Fruit fly (Drosophila melanogaster) whole organism, embryonic: ENCODE results near the gene Tango2.

Experiments
- Asciz ChIP-seq: fragments of 200-800 bp; sonication (Bioruptor generic); optimal IDR thresholded peaks from 2 replicates; lab custom pipeline; 2017; ENCODE audit warnings: missing biosample characterization, mild to moderate bottlenecking, missing genetic modification characterization, missing genetic modification reagents
- B-H1 ChIP-seq: fragments of 200-800 bp; sonication (Bioruptor generic); IDR thresholded peaks from 3 replicates; pipeline ENCODE4 v1.3.6; 2022; ENCODE audit warnings: missing biosample characterization, missing genetic modification characterization
- Bdp1 ChIP-seq: fragments of 200-800 bp; sonication (Bioruptor generic); optimal IDR thresholded peaks from 3 replicates; lab custom pipeline; 2016; ENCODE audit warnings: missing biosample characterization, missing genetic modification characterization
- CG10979 ChIP-seq: fragments of 200-800 bp; sonication (Bioruptor generic); optimal IDR thresholded peaks from 2 replicates; lab custom pipeline; 2018; ENCODE audit warnings: missing biosample characterization, mild to moderate bottlenecking, missing genetic modification characterization, moderate library complexity
- CG11247 ChIP-seq: fragments of 200-800 bp; sonication (Bioruptor generic); IDR thresholded peaks from 2 replicates; pipeline ENCODE4 v1.3.6; 2022; ENCODE audit warnings: missing biosample characterization, missing genetic modification characterization
- CG13894 ChIP-seq: fragments of 200-800 bp; sonication (Bioruptor generic); optimal IDR thresholded peaks from 3 replicates; lab custom pipeline; 2018; ENCODE audit warnings: missing biosample characterization, mild to moderate bottlenecking, missing genetic modification characterization, moderate library complexity
- CG14710 ChIP-seq: fragments of 200-800 bp; sonication (Bioruptor generic); optimal IDR thresholded peaks from 3 replicates; lab custom pipeline; 2019; ENCODE audit warnings: missing biosample characterization, mild to moderate bottlenecking, missing genetic modification characterization, moderate library complexity
- CG14860 ChIP-seq: fragments of 200-800 bp; sonication (Bioruptor generic); IDR thresholded peaks from 3 replicates; pipeline ENCODE4 v1.3.6; 2022; ENCODE audit warnings: missing biosample characterization, missing genetic modification characterization; ENCODE audit not compliant: partially characterized antibody
- CG16779 ChIP-seq: fragments of 200-800 bp; sonication (Bioruptor generic); IDR thresholded peaks from 2 replicates; pipeline ENCODE4 v1.3.6; 2022; ENCODE audit warnings: missing biosample characterization, missing genetic modification characterization
- CG17361 ChIP-seq: fragments of 200-800 bp; sonication (Bioruptor generic); IDR thresholded peaks from 3 replicates; pipeline ENCODE4 v1.3.6; 2022; ENCODE audit warnings: missing biosample characterization, missing genetic modification characterization
- CG18599 ChIP-seq: fragments of 200-800 bp; sonication (Bioruptor generic); optimal IDR thresholded peaks from 3 replicates; lab custom pipeline; 2017; ENCODE audit warnings: missing biosample characterization, missing genetic modification characterization, mild to moderate bottlenecking, moderate library complexity, missing genetic modification reagents
- CG2129 ChIP-seq: fragments of 200-800 bp; sonication (Bioruptor generic); IDR thresholded peaks from 2 replicates; pipeline ENCODE4 v1.3.6; 2022; ENCODE audit warnings: missing biosample characterization, missing genetic modification characterization; ENCODE audit not compliant: partially characterized antibody
- CG2199 ChIP-seq: fragments of 200-800 bp; sonication (Bioruptor generic); IDR thresholded peaks from 3 replicates; pipeline ENCODE4 v1.3.6; 2022; ENCODE audit warnings: missing biosample characterization, missing genetic modification characterization
- CG4282 ChIP-seq: fragments of 200-800 bp; sonication (Bioruptor generic); optimal IDR thresholded peaks from 2 replicates; lab custom pipeline; 2016; ENCODE audit warnings: missing biosample characterization, missing genetic modification characterization
- CG4404 ChIP-seq: fragments of 200-800 bp; sonication (Bioruptor generic); IDR thresholded peaks from 2 replicates; pipeline ENCODE4 v1.3.6; 2022; ENCODE audit warnings: missing biosample characterization, missing genetic modification characterization
- CG5245 ChIP-seq: fragments of 200-800 bp; sonication (Bioruptor generic); optimal IDR thresholded peaks from 3 replicates; lab custom pipeline; 2016; ENCODE audit warnings: missing biosample characterization, missing genetic modification characterization
- CG5953 ChIP-seq: fragments of 200-800 bp; sonication (Bioruptor generic); IDR thresholded peaks from 2 replicates; pipeline ENCODE4 v1.3.6; 2022; ENCODE audit warnings: missing biosample characterization, missing genetic modification characterization
- CG7357 ChIP-seq: fragments of 200-800 bp; sonication (Bioruptor generic); IDR thresholded peaks from 3 replicates; pipeline ENCODE4 v1.3.6; 2022; ENCODE audit warnings: missing biosample characterization, missing genetic modification characterization
- CG8944 ChIP-seq: fragments of 200-800 bp; sonication (Bioruptor generic); optimal IDR thresholded peaks from 3 replicates; lab custom pipeline; 2016; ENCODE audit warnings: missing biosample characterization, missing genetic modification characterization
- D19B ChIP-seq: fragments of 200-800 bp; sonication (Bioruptor generic); optimal IDR thresholded peaks from 2 replicates; lab custom pipeline; 2017; ENCODE audit warnings: missing biosample characterization, mild to moderate bottlenecking, missing genetic modification characterization
- Fer1 ChIP-seq: fragments of 200-800 bp; sonication (Bioruptor generic); optimal IDR thresholded peaks from 2 replicates; lab custom pipeline; 2017; ENCODE audit warnings: missing biosample characterization, mild to moderate bottlenecking, missing genetic modification characterization
- Hmx ChIP-seq: fragments of 200-800 bp; sonication (Bioruptor generic); optimal IDR thresholded peaks from 2 replicates; lab custom pipeline; 2016; ENCODE audit warnings: missing biosample characterization, missing genetic modification characterization
- Hr39 ChIP-seq: fragments of >200 bp; optimal IDR thresholded peaks from 2 replicates; lab custom pipeline; 2017
- Hr51 ChIP-seq, 2 experiments: fragments of 200-800 bp; sonication (Bioruptor generic); optimal IDR thresholded peaks; 2 replicates in 1 of 2; 3 replicates in 1 of 2; lab custom pipeline; 2016 to 2018; ENCODE audit warnings: missing biosample characterization in 2 of 2, missing genetic modification characterization in 2 of 2, mild to moderate bottlenecking in 1 of 2, moderate library complexity in 1 of 2
- NC2α ChIP-seq: fragments of 200-800 bp; sonication (Bioruptor generic); optimal IDR thresholded peaks from 2 replicates; lab custom pipeline; 2016; ENCODE audit warnings: missing biosample characterization, missing genetic modification characterization
- Nf-YC ChIP-seq: fragments of 200-800 bp; optimal IDR thresholded peaks from 3 replicates; lab custom pipeline; 2019; ENCODE audit warnings: missing biosample characterization, mild to moderate bottlenecking, missing genetic modification characterization, moderate library complexity
- Sin3A ChIP-seq: fragments of >200 bp; optimal IDR thresholded peaks from 2 replicates; lab custom pipeline; 2018
- Vsx1 ChIP-seq: fragments of 200-800 bp; sonication (Bioruptor generic); optimal IDR thresholded peaks from 2 replicates; lab custom pipeline; 2017; ENCODE audit warnings: missing biosample characterization, mild to moderate bottlenecking, missing genetic modification characterization, missing genetic modification reagents
- ato ChIP-seq: fragments of 200-800 bp; sonication (Bioruptor generic); IDR thresholded peaks from 2 replicates; pipeline ENCODE4 v1.3.6; 2022; ENCODE audit warnings: missing biosample characterization, missing genetic modification characterization; ENCODE audit not compliant: partially characterized antibody
- cad ChIP-seq: fragments of >200 bp; optimal IDR thresholded peaks from 2 replicates; lab custom pipeline; 2017; ENCODE audit warnings: missing biosample characterization, missing genetic modification characterization
- chn ChIP-seq: fragments of 200-800 bp; sonication (Bioruptor generic); optimal IDR thresholded peaks from 2 replicates; lab custom pipeline; 2016; ENCODE audit warnings: missing biosample characterization, missing genetic modification characterization
- dmrt99B ChIP-seq: fragments of 200-800 bp; sonication (Bioruptor generic); optimal IDR thresholded peaks from 2 replicates; lab custom pipeline; 2018; ENCODE audit warnings: missing biosample characterization, mild to moderate bottlenecking, missing genetic modification characterization, moderate library complexity
- fu2 ChIP-seq: fragments of 200-800 bp; sonication (Bioruptor generic); optimal IDR thresholded peaks from 2 replicates; lab custom pipeline; 2016; ENCODE audit warnings: missing biosample characterization, missing genetic modification characterization
- hkb ChIP-seq, 2 experiments: fragments of 200-800 bp in 1 of 2; fragments of >200 bp in 1 of 2; sonication (Bioruptor generic) in 1 of 2; IDR thresholded peaks in 1 of 2; optimal IDR thresholded peaks in 1 of 2; 2 replicates each; pipeline versions ENCODE4 v1.3.6 to Lab custom; 2017 to 2022; ENCODE audit warnings: missing biosample characterization in 1 of 2, missing genetic modification characterization in 1 of 2
- inv ChIP-seq: fragments of 200-800 bp; sonication (Bioruptor generic); IDR thresholded peaks from 2 replicates; pipeline ENCODE4 v1.3.6; 2022; ENCODE audit warnings: missing biosample characterization, missing genetic modification characterization; ENCODE audit not compliant: partially characterized antibody
- ken ChIP-seq: fragments of 200-800 bp; sonication (Bioruptor generic); IDR thresholded peaks from 3 replicates; pipeline ENCODE4 v1.3.6; 2022; ENCODE audit warnings: missing biosample characterization, missing genetic modification characterization
- knrl ChIP-seq: fragments of 200-800 bp; sonication (Bioruptor generic); IDR thresholded peaks from 3 replicates; pipeline ENCODE4 v1.3.6; 2022; ENCODE audit warnings: missing biosample characterization, missing genetic modification characterization; ENCODE audit not compliant: partially characterized antibody
- maf-S ChIP-seq: fragments of 200-800 bp; sonication (Bioruptor generic); optimal IDR thresholded peaks from 2 replicates; lab custom pipeline; 2016; ENCODE audit warnings: missing biosample characterization, missing genetic modification characterization
- mam ChIP-seq: fragments of 200-800 bp; sonication (Bioruptor generic); optimal IDR thresholded peaks from 3 replicates; lab custom pipeline; 2016; ENCODE audit warnings: missing biosample characterization, missing genetic modification characterization
- nau ChIP-seq: fragments of 200-800 bp; sonication (Bioruptor generic); optimal IDR thresholded peaks from 3 replicates; lab custom pipeline; 2017; ENCODE audit warnings: missing biosample characterization, mild to moderate bottlenecking, missing genetic modification characterization, missing genetic modification reagents
- oc ChIP-seq: fragments of 200-800 bp; sonication (Bioruptor generic); optimal IDR thresholded peaks from 2 replicates; lab custom pipeline; 2018; ENCODE audit warnings: missing biosample characterization, mild to moderate bottlenecking, missing genetic modification characterization, moderate library complexity
- otp ChIP-seq: fragments of 200-800 bp; sonication (Bioruptor generic); IDR thresholded peaks from 3 replicates; pipeline ENCODE4, ENCODE4 v1.3.6; 2022; ENCODE audit warnings: missing biosample characterization, missing genetic modification characterization
- pita ChIP-seq: fragments of 200-800 bp; sonication (Bioruptor generic); optimal IDR thresholded peaks from 2 replicates; lab custom pipeline; 2017; ENCODE audit warnings: missing biosample characterization, mild to moderate bottlenecking, missing genetic modification characterization
- psq ChIP-seq: fragments of 200-800 bp; sonication (Bioruptor generic); optimal IDR thresholded peaks from 2 replicates; lab custom pipeline; 2017; ENCODE audit warnings: missing biosample characterization, missing genetic modification characterization
- run ChIP-seq: fragments of 200-800 bp; sonication (Bioruptor generic); optimal IDR thresholded peaks from 3 replicates; lab custom pipeline; 2018; ENCODE audit warnings: missing biosample characterization, mild to moderate bottlenecking, missing genetic modification characterization
- shn ChIP-seq: fragments of 200-800 bp; sonication (Bioruptor generic); optimal IDR thresholded peaks from 3 replicates; lab custom pipeline; 2016; ENCODE audit warnings: missing biosample characterization, missing genetic modification characterization
- sim ChIP-seq: fragments of 200-800 bp; sonication (Bioruptor generic); IDR thresholded peaks from 2 replicates; pipeline ENCODE4 v1.3.6; 2022; ENCODE audit warnings: missing biosample characterization, missing genetic modification characterization
- slou ChIP-seq: fragments of 200-800 bp; sonication (Bioruptor generic); optimal IDR thresholded peaks from 3 replicates; lab custom pipeline; 2016; ENCODE audit warnings: missing biosample characterization, missing genetic modification characterization
- trh ChIP-seq: fragments of 200-800 bp; sonication (Bioruptor generic); optimal IDR thresholded peaks from 2 replicates; lab custom pipeline; 2016; ENCODE audit warnings: missing biosample characterization, missing genetic modification characterization
- twi ChIP-seq: fragments of 200-800 bp; optimal IDR thresholded peaks from 2 replicates; lab custom pipeline; 2019; ENCODE audit warnings: missing biosample characterization, mild to moderate bottlenecking, missing genetic modification characterization, moderate library complexity
- vnd ChIP-seq: fragments of 200-800 bp; sonication (Bioruptor generic); IDR thresholded peaks from 3 replicates; pipeline ENCODE4 v1.3.6; 2022; ENCODE audit warnings: missing biosample characterization, missing genetic modification characterization; ENCODE audit not compliant: partially characterized antibody

Gene Tango2

dm6 chrX:13605942-13606491 is 10.8 kb upstream of the Tango2 start (continued):
- TF ChIP-seq CG5953 (GFP tag; lab: Robert Waterston, UW) (no peak), inv (GFP tag; lab: Robert Waterston, UW) (0 out of 2 replicates have a peak, but pooled peaks have one; percentile 31), CG13894 (tag; lab: Kevin White, UChicago) (no peak), twi (tag; lab: Kevin White, UChicago) (no peak), fu2 (no peak), run (no peak), Hr39 (lab: Kevin White, UChicago) (no peak), CG4282 (no peak), Asciz (GFP tag; lab: Kevin White, UChicago) (no peak), dmrt99B (tag; lab: Kevin White, UChicago) (no peak), oc (no peak), Hmx (no peak), otp (GFP tag; lab: Robert Waterston, UW) (no peak), psq (GFP tag; lab: Kevin White, UChicago) (no peak), nau (GFP tag; lab: Kevin White, UChicago) (no peak), CG2129 (GFP tag; lab: Robert Waterston, UW) (no peak), Fer1 (GFP tag; lab: Kevin White, UChicago) (no peak), mam (no peak), Vsx1 (GFP tag; lab: Kevin White, UChicago) (no peak), B-H1 (no peak), cad (GFP tag; lab: Kevin White, UChicago) (no peak), vnd (GFP tag; lab: Robert Waterston, UW) (peak; percentile 59; the same call in 1 of the 3 replicates), CG8944 (no peak), Sin3A (lab: Kevin White, UChicago) (no peak), CG18599 (GFP tag; lab: Kevin White, UChicago) (no peak), slou (no peak), knrl (GFP tag; lab: Robert Waterston, UW) (peak; percentile 56; the same call in 2 of the 3 replicates), Bdp1 (GFP tag; lab: Kevin White, UChicago) (no peak), CG7357 (no peak), hkb (optimal IDR thresholded peaks at IDR 0.05; lab: Kevin White, UChicago) (no peak), hkb (GFP tag; IDR thresholded peaks at IDR 0.05; lab: Robert Waterston, UW) (no peak), ken (no peak), CG17361 (GFP tag; lab: Robert Waterston, UW) (no peak), Nf-YC (tag; lab: Kevin White, UChicago) (peak; percentile 87), CG4404 (GFP tag; lab: Robert Waterston, UW) (no peak), sim (GFP tag; lab: Robert Waterston, UW) (no peak), CG16779 (GFP tag; lab: Robert Waterston, UW) (no peak), CG14710 (tag; lab: Kevin White, UChicago) (no peak), ato (GFP tag; lab: Robert Waterston, UW) (no peak), pita (GFP tag; lab: Kevin White, UChicago) (no peak), CG11247 (GFP tag; lab: Robert Waterston, UW) (no peak), chn (GFP tag; lab: Kevin White, UChicago) (no peak), shn (no peak), trh (GFP tag; lab: Kevin White, UChicago) (no peak), CG14860 (GFP tag; lab: Robert Waterston, UW) (peak; percentile 61; the same call in 2 of the 3 replicates), Hr51 (GFP tag; optimal IDR thresholded peaks at IDR 0.05; lab: Kevin White, UChicago) (no peak), CG5245 (GFP tag; lab: Kevin White, UChicago) (no peak), CG2199 (GFP tag; lab: Robert Waterston, UW) (no peak), D19B (GFP tag; lab: Kevin White, UChicago) (no peak), CG10979 (tag; lab: Kevin White, UChicago) (no peak), NC2α (GFP tag; lab: Kevin White, UChicago) (no peak), maf-S (GFP tag; lab: Kevin White, UChicago) (no peak)
